Fruit fly (Drosophila melanogaster) Kc167 (cell line): Measurements from ENCODE around the gene CG32700.
A peak's percentile ranks its signal among the peaks of the same experiment; 100 is the strongest.

Experiments
- Myc ChIP-seq: fragments of >200 bp; optimal IDR thresholded peaks from 2 replicates; lab custom pipeline; 2017; ENCODE audit warnings: missing external identifiers
- Sin3A ChIP-seq: fragments of >200 bp; optimal IDR thresholded peaks from 2 replicates; lab custom pipeline; 2018; ENCODE audit warnings: missing external identifiers
- h ChIP-seq: fragments of >200 bp; optimal IDR thresholded peaks from 3 replicates; lab custom pipeline; 2018; ENCODE audit warnings: missing external identifiers
- insv ChIP-seq: fragments of >200 bp; optimal IDR thresholded peaks from 3 replicates; lab custom pipeline; 2018; ENCODE audit warnings: missing external identifiers
- psq ChIP-seq: fragments of >200 bp; optimal IDR thresholded peaks from 2 replicates; lab custom pipeline; 2017; ENCODE audit warnings: missing external identifiers
- ttk ChIP-seq: sonication (Bioruptor generic); optimal IDR thresholded peaks from 2 replicates; lab custom pipeline; 2017; ENCODE audit warnings: missing external identifiers

The CG32700 gene

DNA sequence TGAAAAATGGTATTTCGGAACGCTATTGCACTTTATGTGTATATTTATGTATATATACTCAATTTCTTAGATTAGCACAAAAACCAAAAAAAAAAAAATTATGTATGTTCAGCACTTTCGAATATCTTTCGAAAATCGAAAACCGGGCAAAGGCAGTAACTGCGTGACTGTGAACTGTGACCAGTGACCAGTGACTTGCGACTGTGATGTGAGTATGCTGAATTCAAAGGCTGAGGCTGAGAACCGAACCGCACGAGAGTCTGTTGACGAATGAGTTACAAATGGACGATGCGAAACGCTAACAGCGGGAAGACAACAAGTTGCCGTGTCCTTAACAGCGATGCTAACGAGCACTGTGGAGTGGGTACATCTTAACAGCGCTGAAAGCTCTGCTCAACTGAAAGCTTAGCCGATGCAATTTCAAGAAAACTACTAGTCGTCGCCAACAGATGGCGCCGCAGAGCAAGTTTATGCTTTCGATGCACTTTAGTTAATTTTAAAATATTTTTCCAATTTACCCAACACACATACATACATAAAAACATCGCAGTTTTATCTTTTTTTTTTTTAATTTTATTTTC, at the start of gene CG32700:
Gene CG32700 (minus strand): TSS at position 274 of the 581 bp plus-strand sequence.
- no peak for TF ChIP-seq Myc (lab: Kevin White, UChicago)
- no peak for TF ChIP-seq Sin3A (lab: Kevin White, UChicago)
- TF ChIP-seq h (lab: Kevin White, UChicago): no peak
- TF ChIP-seq psq: no peak
- no peak for TF ChIP-seq insv (lab: Kevin White, UChicago)
- TF ChIP-seq ttk (lab: Kevin White, UChicago): no peak

DNA sequence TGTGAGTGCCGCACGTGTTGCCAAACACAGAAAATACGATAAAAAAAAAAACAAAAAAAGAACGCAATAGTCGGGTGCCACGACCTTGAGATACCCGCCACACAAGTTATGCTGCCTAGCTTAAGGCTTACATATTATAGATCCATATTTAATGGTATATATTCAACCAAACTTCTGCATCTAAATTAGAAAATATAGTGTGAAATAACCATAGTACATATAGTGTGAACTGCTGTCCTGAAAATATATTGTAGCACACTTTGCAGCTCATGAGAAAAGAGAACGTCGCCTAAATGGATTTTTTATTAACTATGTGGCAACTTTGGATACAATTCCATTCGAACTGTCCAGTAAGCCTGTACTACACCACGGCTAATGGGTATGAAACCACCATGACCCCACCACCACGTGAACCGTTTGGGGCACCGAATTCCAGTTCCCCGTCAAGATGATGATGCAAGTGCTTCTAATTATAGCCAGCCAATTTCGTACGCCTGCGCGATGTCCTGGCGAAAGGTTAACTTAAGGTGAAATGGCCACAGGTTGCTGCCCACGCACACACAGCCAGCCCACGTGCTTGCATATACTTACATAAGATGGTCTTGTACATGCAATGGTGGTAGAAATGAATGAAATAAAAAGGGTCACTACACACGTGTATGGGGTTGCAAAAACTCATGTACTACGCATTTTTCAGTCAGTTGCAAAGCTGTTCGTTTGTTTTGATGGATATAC, 49.6 kb upstream of the CG32700 start:
- TF ChIP-seq Myc (lab: Kevin White, UChicago) (no peak), h (lab: Kevin White, UChicago) (no peak), psq (no peak), ttk (lab: Kevin White, UChicago) (no peak), Sin3A (lab: Kevin White, UChicago) (no peak), insv (lab: Kevin White, UChicago) (no peak)

DNA sequence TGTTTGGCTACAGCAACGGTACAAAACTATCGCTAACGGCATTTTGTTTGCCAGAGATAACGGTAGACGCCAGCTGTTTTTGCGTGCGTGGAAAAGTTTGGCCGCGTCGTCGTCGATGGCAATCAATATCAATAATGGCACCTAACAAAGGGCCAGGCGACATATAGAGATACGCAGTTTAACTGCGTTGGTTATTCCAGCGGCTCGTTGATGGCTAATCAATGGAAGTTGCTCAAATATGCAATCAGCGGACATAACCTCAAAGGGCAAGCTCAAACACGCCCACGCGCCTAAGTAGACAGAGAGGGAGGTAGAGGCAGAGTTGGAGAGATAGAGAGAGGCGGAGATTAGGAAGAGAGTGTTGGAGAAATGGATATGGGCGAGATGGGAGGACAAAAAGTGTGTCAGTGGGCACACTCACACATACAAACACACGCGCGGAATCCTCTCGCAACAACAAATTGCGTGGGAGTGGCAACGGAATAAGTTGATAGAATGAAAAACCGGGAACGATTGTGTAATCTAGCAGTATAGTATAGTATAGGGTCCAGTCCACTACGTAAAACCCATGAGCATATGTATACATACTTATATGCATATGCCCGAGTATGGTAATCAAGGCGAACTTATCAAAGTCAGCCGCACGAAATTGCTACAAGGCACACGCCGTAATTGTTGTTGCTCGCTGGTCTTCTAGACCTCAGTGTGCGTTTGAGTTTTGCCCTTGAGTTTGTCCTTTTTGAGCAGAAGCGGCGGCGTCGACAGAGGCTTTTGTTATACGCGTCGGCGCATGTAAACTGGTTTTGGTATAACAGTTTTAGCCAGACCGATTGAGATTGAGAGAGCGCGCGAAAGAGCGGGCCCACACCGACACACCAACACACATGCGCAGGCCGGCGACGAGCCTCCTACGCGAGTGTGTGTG, 48.8 kb upstream of the CG32700 start:
- TF ChIP-seq insv (lab: Kevin White, UChicago) (no peak), psq (no peak), h (lab: Kevin White, UChicago) (no peak), ttk (lab: Kevin White, UChicago) (no peak), Sin3A (lab: Kevin White, UChicago) (no peak), Myc (lab: Kevin White, UChicago) (no peak)

DNA sequence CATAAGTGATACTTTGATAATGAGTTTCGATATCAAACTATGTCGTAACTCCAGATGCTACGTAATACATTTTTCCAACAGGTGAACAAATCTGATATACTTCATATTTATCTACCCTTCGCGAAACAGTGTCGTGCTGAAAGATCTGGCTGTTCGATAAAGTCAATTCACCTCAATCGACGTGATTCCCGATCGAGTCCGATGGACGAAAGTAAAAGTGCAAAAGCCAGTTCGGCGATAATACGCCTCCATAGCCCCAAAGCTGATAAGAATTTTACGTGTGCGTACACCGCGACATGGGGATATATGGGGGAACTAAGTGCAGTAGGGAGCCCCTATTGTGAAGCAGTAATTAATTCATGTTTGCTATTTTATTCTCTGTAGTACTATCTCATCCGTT, 47.5 kb upstream of the CG32700 start:
- no peak for TF ChIP-seq insv (lab: Kevin White, UChicago)
- TF ChIP-seq Sin3A (lab: Kevin White, UChicago): no peak
- no peak for TF ChIP-seq h (lab: Kevin White, UChicago)
- TF ChIP-seq psq: no peak
- TF ChIP-seq ttk (lab: Kevin White, UChicago): no peak
- TF ChIP-seq Myc (lab: Kevin White, UChicago): no peak

DNA sequence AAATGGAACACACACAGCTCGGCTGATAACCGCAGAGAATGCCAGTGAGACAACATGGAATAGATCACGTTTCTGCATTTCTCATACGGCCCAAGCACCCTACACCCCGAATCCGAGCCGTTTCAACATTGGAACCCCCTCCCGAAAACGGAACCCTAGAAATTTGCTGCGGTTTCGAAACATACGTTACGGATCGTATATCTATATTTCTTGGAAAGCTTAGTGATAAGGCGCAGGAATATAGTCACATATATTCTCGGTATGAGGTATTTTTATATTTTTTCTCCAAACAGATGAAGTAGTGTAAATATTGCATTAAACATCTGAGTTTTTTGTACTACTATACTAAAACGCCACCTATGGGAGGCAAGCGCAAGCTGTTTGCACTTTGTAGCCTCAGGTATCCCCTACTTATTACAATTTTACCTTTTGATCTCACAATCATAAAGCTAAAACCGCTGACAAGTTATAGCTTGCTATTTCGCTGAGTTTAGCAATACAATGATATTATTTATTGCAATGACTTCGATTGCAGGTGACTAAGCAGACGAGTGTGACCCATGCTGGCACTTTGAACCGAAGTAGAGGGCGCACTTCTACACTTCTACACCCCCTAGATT, 44.8 kb upstream of the CG32700 start:
- no peak for TF ChIP-seq ttk (lab: Kevin White, UChicago)
- TF ChIP-seq psq: no peak
- TF ChIP-seq Myc (lab: Kevin White, UChicago): no peak
- TF ChIP-seq insv (lab: Kevin White, UChicago): no peak
- TF ChIP-seq h (lab: Kevin White, UChicago): no peak
- TF ChIP-seq Sin3A (lab: Kevin White, UChicago): no peak

DNA sequence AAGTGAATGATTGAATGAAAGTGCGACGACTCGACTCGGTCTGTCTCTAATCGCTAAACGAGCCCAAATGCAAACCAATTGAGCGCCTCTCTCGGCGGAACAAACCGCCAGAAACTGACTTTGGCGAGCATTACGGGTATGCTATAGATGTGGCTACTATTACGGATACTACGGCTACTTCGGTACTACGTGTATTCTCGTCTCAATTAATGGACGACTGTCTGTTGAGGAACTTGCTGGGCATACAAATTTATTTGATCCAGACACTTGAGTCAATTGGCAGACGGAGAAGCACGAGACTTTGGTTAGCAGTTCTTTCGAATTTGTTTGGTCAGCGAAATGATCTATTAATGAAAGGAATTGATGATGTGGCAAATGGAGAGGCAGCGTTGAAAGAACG, 43.8 kb upstream of the CG32700 start:
- TF ChIP-seq psq (no peak), insv (lab: Kevin White, UChicago) (no peak), Sin3A (lab: Kevin White, UChicago) (no peak), Myc (lab: Kevin White, UChicago) (no peak), h (lab: Kevin White, UChicago) (no peak), ttk (lab: Kevin White, UChicago) (no peak)

DNA sequence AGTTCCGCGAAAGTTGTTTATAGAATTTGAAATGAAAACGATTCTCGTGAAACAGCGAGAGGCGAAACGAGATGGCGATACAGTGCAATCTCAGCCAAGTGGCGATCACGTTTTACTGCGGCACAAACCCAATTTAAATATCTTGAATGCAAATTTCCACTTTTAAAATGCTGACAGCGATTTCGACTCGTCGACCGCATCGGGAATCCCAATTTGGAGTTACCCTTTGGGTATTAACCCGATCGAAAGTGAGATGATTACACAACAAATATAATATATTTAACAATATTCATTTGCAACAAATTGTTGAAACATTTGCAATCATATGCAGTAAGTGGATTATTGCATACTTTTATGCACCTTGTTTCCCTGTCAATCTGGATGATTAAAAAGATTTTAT, 40.0 kb upstream of the CG32700 start:
- no peak for TF ChIP-seq Sin3A (lab: Kevin White, UChicago)
- TF ChIP-seq insv (lab: Kevin White, UChicago): no peak
- no peak for TF ChIP-seq h (lab: Kevin White, UChicago)
- TF ChIP-seq Myc (lab: Kevin White, UChicago): no peak
- no peak for TF ChIP-seq psq
- no peak for TF ChIP-seq ttk (lab: Kevin White, UChicago)

DNA sequence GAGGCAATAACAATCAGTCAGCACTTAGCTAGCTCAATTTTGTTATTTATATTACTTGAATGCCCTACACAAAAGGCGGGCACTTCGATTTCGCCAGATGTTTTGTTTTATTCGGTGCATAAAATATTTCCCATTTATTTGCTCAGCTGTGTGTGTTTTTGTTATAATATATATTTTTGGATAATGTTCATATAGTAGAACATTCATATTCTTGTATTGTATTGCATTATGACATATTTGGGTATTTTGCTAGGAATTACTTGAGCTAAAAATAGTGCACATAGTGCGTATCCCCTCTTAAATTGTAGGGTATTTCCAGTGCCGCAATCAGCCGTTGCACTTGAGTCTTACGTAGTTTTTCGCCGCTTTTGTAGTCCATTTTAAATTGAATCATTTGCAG, 39.3 kb upstream of the CG32700 start:
- TF ChIP-seq Sin3A (lab: Kevin White, UChicago) (no peak), ttk (lab: Kevin White, UChicago) (no peak), h (lab: Kevin White, UChicago) (no peak), Myc (lab: Kevin White, UChicago) (no peak)

DNA sequence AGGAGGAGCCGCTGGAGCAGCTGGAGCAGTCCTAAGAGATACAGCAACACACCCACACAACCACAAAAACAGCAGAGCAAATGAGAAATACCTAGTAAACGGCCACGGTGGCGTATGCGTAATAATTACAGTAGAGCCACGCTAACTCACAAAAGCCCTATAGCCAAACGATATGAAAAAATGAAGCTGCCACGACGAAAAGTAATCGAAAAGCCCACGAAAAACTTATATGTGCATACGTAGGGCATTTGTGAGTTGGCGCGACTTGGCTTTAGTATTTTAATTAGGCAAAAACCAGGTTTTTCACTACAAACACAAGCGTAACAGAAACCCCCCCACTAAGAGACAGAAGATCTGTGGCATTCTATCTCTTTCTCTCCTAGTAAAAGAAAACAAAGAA, 37.2 kb upstream of the CG32700 start:
- TF ChIP-seq psq: no peak
- TF ChIP-seq Myc (lab: Kevin White, UChicago): no peak
- TF ChIP-seq ttk (lab: Kevin White, UChicago): no peak
- no peak for TF ChIP-seq Sin3A (lab: Kevin White, UChicago)
- no peak for TF ChIP-seq insv (lab: Kevin White, UChicago)
- TF ChIP-seq h (lab: Kevin White, UChicago): no peak

DNA sequence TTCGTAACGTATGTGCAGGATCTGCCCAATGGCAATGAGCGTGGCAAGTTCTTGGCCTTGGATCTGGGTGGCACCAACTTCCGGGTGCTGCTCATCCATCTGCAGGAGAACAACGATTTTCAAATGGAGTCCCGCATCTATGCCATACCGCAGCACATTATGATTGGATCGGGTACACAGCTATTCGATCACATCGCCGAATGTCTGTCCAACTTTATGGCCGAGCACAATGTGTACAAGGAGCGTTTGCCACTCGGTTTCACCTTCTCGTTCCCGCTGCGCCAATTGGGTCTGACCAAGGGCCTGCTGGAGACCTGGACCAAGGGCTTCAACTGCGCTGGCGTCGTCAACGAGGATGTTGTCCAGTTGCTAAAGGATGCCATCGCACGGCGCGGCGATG, 36.0 kb upstream of the CG32700 start:
- peak; percentile 99 for TF ChIP-seq ttk (lab: Kevin White, UChicago)
- no peak for TF ChIP-seq psq

DNA sequence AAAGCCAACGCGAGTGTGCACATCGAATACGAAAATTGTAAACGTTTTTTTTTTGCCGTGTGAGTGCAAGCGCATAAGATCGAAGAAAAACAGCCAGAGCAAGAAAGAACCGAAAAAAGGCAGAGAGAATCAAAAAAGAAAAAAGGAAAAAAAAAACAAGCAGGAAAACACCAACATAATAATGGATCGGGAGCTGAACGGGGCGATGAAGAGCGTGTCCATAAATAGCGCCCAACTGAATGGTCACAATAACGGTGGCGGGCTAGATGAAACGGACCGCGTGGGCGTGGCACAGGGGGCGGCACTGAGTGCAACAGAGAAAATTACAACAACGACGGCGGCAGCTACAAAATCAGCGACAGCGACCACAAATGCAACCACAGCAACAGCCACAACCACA, 35.4 kb upstream of the CG32700 start:
- TF ChIP-seq Sin3A (lab: Kevin White, UChicago): no peak
- TF ChIP-seq ttk (lab: Kevin White, UChicago): no peak
